Worm (Caenorhabditis elegans) whole organism, late embryonic: Measurements from ENCODE around the gene T01B7.9.

Experiments used
- C08G9.2 ChIP-seq: sonication (generic microtip); optimal IDR thresholded peaks from 2 replicates; lab custom pipeline; 2016; ENCODE audit warnings: mild to moderate bottlenecking, missing genetic modification characterization, moderate library complexity, missing compliant biosample characterization
- C38D4.7 ChIP-seq: fragments of 200-800 bp; sonication (Bioruptor generic); optimal IDR thresholded peaks from 2 replicates; lab custom pipeline; 2018; ENCODE audit warnings: mild to moderate bottlenecking, missing genetic modification characterization, moderate library complexity, missing compliant biosample characterization
- F13H6.1 ChIP-seq: sonication (generic microtip); optimal IDR thresholded peaks from 2 replicates; lab custom pipeline; 2016; ENCODE audit warnings: missing genetic modification characterization, missing compliant biosample characterization
- K02D7.2 ChIP-seq: sonication (generic microtip); optimal IDR thresholded peaks from 2 replicates; lab custom pipeline; 2017; ENCODE audit warnings: mild to moderate bottlenecking, missing genetic modification characterization, missing compliant biosample characterization
- K09A11.1 ChIP-seq: sonication (generic microtip); optimal IDR thresholded peaks from 2 replicates; lab custom pipeline; 2017; ENCODE audit warnings: antibody characterized with exemption, mild to moderate bottlenecking, missing genetic modification characterization, missing compliant biosample characterization; ENCODE audit not compliant: insufficient read depth
- T23F11.4 ChIP-seq: fragments of 200-800 bp; sonication (Bioruptor generic); optimal IDR thresholded peaks from 2 replicates; lab custom pipeline; 2018; ENCODE audit warnings: mild to moderate bottlenecking, missing genetic modification characterization, missing compliant biosample characterization
- Y22D7AL.16 ChIP-seq: sonication (generic microtip); optimal IDR thresholded peaks from 2 replicates; lab custom pipeline; 2016; ENCODE audit warnings: missing genetic modification characterization, missing compliant biosample characterization
- ahr-1 ChIP-seq: sonication (generic microtip); optimal IDR thresholded peaks from 2 replicates; lab custom pipeline; 2016; ENCODE audit warnings: missing genetic modification characterization, missing compliant biosample characterization
- ama-1 ChIP-seq: fragments of 150-350 bp; optimal IDR thresholded peaks from 2 replicates; lab custom pipeline; 2014
- ceh-14 ChIP-seq: sonication (generic microtip); optimal IDR thresholded peaks from 2 replicates; lab custom pipeline; 2016; ENCODE audit warnings: missing genotype, missing genetic modification characterization, missing compliant biosample characterization
- ceh-18 ChIP-seq: sonication (generic microtip); optimal IDR thresholded peaks from 2 replicates; lab custom pipeline; 2016; ENCODE audit warnings: missing genetic modification characterization, missing compliant biosample characterization
- ceh-19 ChIP-seq: fragments of 200-800 bp; sonication (Bioruptor generic); optimal IDR thresholded peaks from 2 replicates; lab custom pipeline; 2018; ENCODE audit warnings: mild to moderate bottlenecking, missing genetic modification characterization, missing compliant biosample characterization
- ceh-2 ChIP-seq: sonication (generic microtip); optimal IDR thresholded peaks from 2 replicates; lab custom pipeline; 2016; ENCODE audit warnings: missing genotype, missing genetic modification characterization, missing compliant biosample characterization
- ceh-22 ChIP-seq: sonication (generic microtip); optimal IDR thresholded peaks from 2 replicates; lab custom pipeline; 2017; ENCODE audit warnings: missing biosample characterization, missing genetic modification characterization
- ceh-24 ChIP-seq: sonication (generic microtip); optimal IDR thresholded peaks from 2 replicates; lab custom pipeline; 2016; ENCODE audit warnings: mild to moderate bottlenecking, missing genetic modification characterization, missing compliant biosample characterization
- ceh-30 ChIP-seq: fragments of 150-350 bp; optimal IDR thresholded peaks from 2 replicates; lab custom pipeline; 2014; ENCODE audit warnings: missing biosample characterization, missing genetic modification characterization
- ceh-31 ChIP-seq: sonication (generic microtip); optimal IDR thresholded peaks from 2 replicates; lab custom pipeline; 2016; ENCODE audit warnings: missing genetic modification characterization, missing compliant biosample characterization
- ceh-34 ChIP-seq: sonication (generic microtip); optimal IDR thresholded peaks from 2 replicates; lab custom pipeline; 2016; ENCODE audit warnings: mild to moderate bottlenecking, missing genetic modification characterization, missing compliant biosample characterization
- ceh-48 ChIP-seq: sonication (generic microtip); optimal IDR thresholded peaks from 2 replicates; lab custom pipeline; 2016; ENCODE audit warnings: missing genetic modification characterization, inconsistent platforms, missing compliant biosample characterization
- ceh-6 ChIP-seq: fragments of 200-800 bp; sonication (Bioruptor generic); optimal IDR thresholded peaks from 2 replicates; lab custom pipeline; 2018; ENCODE audit warnings: mild to moderate bottlenecking, missing genetic modification characterization, missing compliant biosample characterization
- ceh-9 ChIP-seq: sonication (generic microtip); optimal IDR thresholded peaks from 2 replicates; lab custom pipeline; 2016; ENCODE audit warnings: mild to moderate bottlenecking, missing genetic modification characterization, inconsistent platforms, missing compliant biosample characterization
- che-1 ChIP-seq: sonication (generic microtip); optimal IDR thresholded peaks from 2 replicates; lab custom pipeline; 2016; ENCODE audit warnings: mild to moderate bottlenecking, missing genetic modification characterization, missing compliant biosample characterization
- dmd-4 ChIP-seq: sonication (generic microtip); optimal IDR thresholded peaks from 2 replicates; lab custom pipeline; 2016; ENCODE audit warnings: borderline replicate concordance, missing genetic modification characterization, missing compliant biosample characterization
- dve-1 ChIP-seq: sonication (generic microtip); optimal IDR thresholded peaks from 2 replicates; lab custom pipeline; 2017; ENCODE audit warnings: antibody characterized with exemption, mild to moderate bottlenecking, missing genetic modification characterization, missing compliant biosample characterization
- elt-2 ChIP-seq: sonication (generic microtip); optimal IDR thresholded peaks from 2 replicates; lab custom pipeline; 2016; ENCODE audit warnings: missing genetic modification reagents, missing genetic modification characterization, missing compliant biosample characterization
- elt-4 ChIP-seq: sonication (generic microtip); optimal IDR thresholded peaks from 2 replicates; lab custom pipeline; 2016; ENCODE audit warnings: missing genetic modification characterization, missing compliant biosample characterization
- ets-4 ChIP-seq: sonication (generic microtip); optimal IDR thresholded peaks from 2 replicates; lab custom pipeline; 2016; ENCODE audit warnings: missing genetic modification characterization, missing compliant biosample characterization
- eyg-1 ChIP-seq: sonication (generic microtip); optimal IDR thresholded peaks from 2 replicates; lab custom pipeline; 2016; ENCODE audit warnings: missing genotype, missing genetic modification characterization, missing compliant biosample characterization
- fkh-10 ChIP-seq: fragments of 150-350 bp; optimal IDR thresholded peaks from 2 replicates; lab custom pipeline; 2014; ENCODE audit warnings: missing biosample characterization, missing genetic modification reagents, missing genetic modification characterization
- gmeb-2 ChIP-seq: sonication (generic microtip); optimal IDR thresholded peaks from 2 replicates; lab custom pipeline; 2016; ENCODE audit warnings: missing genetic modification characterization, inconsistent platforms, missing compliant biosample characterization
- hlh-15 ChIP-seq: sonication (generic microtip); optimal IDR thresholded peaks from 2 replicates; lab custom pipeline; 2016; ENCODE audit warnings: missing genetic modification characterization, missing compliant biosample characterization
- hlh-30 ChIP-seq: sonication (generic microtip); optimal IDR thresholded peaks from 2 replicates; lab custom pipeline; 2017; ENCODE audit warnings: antibody characterized with exemption, missing genetic modification characterization, missing compliant biosample characterization; ENCODE audit not compliant: insufficient read depth
- hlh-6 ChIP-seq: sonication (generic microtip); optimal IDR thresholded peaks from 2 replicates; lab custom pipeline; 2016; ENCODE audit warnings: missing genotype, missing genetic modification characterization, missing compliant biosample characterization
- hlh-8 ChIP-seq: sonication (generic microtip); optimal IDR thresholded peaks from 2 replicates; lab custom pipeline; 2016; ENCODE audit warnings: missing genotype, missing genetic modification characterization, missing compliant biosample characterization
- lin-11 ChIP-seq: fragments of 200-800 bp; sonication (Bioruptor generic); optimal IDR thresholded peaks from 2 replicates; lab custom pipeline; 2018; ENCODE audit warnings: mild to moderate bottlenecking, missing genetic modification characterization, missing compliant biosample characterization
- nhr-232 ChIP-seq: sonication (generic microtip); optimal IDR thresholded peaks from 2 replicates; lab custom pipeline; 2016; ENCODE audit warnings: missing genetic modification characterization, missing compliant biosample characterization
- odd-2 ChIP-seq: sonication (generic microtip); optimal IDR thresholded peaks from 2 replicates; lab custom pipeline; 2017; ENCODE audit warnings: antibody characterized with exemption, mild to moderate bottlenecking, missing genetic modification characterization, missing compliant biosample characterization
- pag-3 ChIP-seq: sonication (generic microtip); optimal IDR thresholded peaks from 2 replicates; lab custom pipeline; 2016; ENCODE audit warnings: missing compliant biosample characterization, missing genetic modification characterization, borderline replicate concordance
- pax-1 ChIP-seq: fragments of 150-350 bp; optimal IDR thresholded peaks from 2 replicates; lab custom pipeline; 2014; ENCODE audit warnings: missing biosample characterization, missing genetic modification characterization
- pha-2 ChIP-seq: sonication (generic microtip); optimal IDR thresholded peaks from 2 replicates; lab custom pipeline; 2017; ENCODE audit warnings: mild to moderate bottlenecking, missing genetic modification characterization, missing compliant biosample characterization
- pha-4 ChIP-seq: fragments of 150-350 bp; optimal IDR thresholded peaks from 2 replicates; lab custom pipeline; 2018; ENCODE audit warnings: missing biosample characterization, missing genetic modification reagents, missing genetic modification characterization
- pqm-1 ChIP-seq: sonication (generic microtip); optimal IDR thresholded peaks from 2 replicates; lab custom pipeline; 2016; ENCODE audit warnings: missing genetic modification characterization, missing compliant biosample characterization
- ref-2 ChIP-seq: sonication (generic microtip); optimal IDR thresholded peaks from 2 replicates; lab custom pipeline; 2016; ENCODE audit warnings: missing genetic modification characterization, missing compliant biosample characterization
- rnt-1 ChIP-seq: sonication (generic microtip); optimal IDR thresholded peaks from 2 replicates; lab custom pipeline; 2016; ENCODE audit warnings: missing genetic modification characterization, missing compliant biosample characterization
- sdc-2 ChIP-seq: sonication (generic microtip); optimal IDR thresholded peaks from 2 replicates; lab custom pipeline; 2016; ENCODE audit warnings: missing genotype, missing genetic modification characterization, missing compliant biosample characterization
- sox-2 ChIP-seq: fragments of 200-800 bp; sonication (Bioruptor generic); IDR thresholded peaks from 2 replicates; pipeline ENCODE4 v1.3.6; 2022; ENCODE audit warnings: missing genetic modification reagents, missing genetic modification characterization, missing compliant biosample characterization
- sox-4 ChIP-seq: sonication (generic microtip); optimal IDR thresholded peaks from 2 replicates; lab custom pipeline; 2017; ENCODE audit warnings: mild to moderate bottlenecking, missing genetic modification characterization, inconsistent platforms, missing compliant biosample characterization
- syd-9 ChIP-seq: sonication (generic microtip); optimal IDR thresholded peaks from 2 replicates; lab custom pipeline; 2016; ENCODE audit warnings: mild to moderate bottlenecking, missing genetic modification characterization, moderate library complexity, missing compliant biosample characterization
- tbx-2 ChIP-seq: sonication (generic microtip); optimal IDR thresholded peaks from 2 replicates; lab custom pipeline; 2016; ENCODE audit warnings: missing genetic modification characterization, missing compliant biosample characterization
- tbx-7 ChIP-seq: sonication (generic microtip); optimal IDR thresholded peaks from 2 replicates; lab custom pipeline; 2016; ENCODE audit warnings: missing genotype, missing genetic modification characterization, missing compliant biosample characterization
- ttx-3 ChIP-seq: sonication (generic microtip); optimal IDR thresholded peaks from 2 replicates; lab custom pipeline; 2016; ENCODE audit warnings: missing genetic modification reagents, missing genetic modification characterization, missing compliant biosample characterization
- unc-42 ChIP-seq: sonication (generic microtip); optimal IDR thresholded peaks from 2 replicates; lab custom pipeline; 2016; ENCODE audit warnings: missing genotype, missing genetic modification characterization, missing compliant biosample characterization
- unc-55 ChIP-seq: sonication (generic microtip); optimal IDR thresholded peaks from 2 replicates; lab custom pipeline; 2017; ENCODE audit warnings: missing biosample characterization, missing genetic modification reagents, missing genetic modification characterization
- unc-86 ChIP-seq: sonication (generic microtip); optimal IDR thresholded peaks from 2 replicates; lab custom pipeline; 2016; ENCODE audit warnings: missing genetic modification characterization, missing compliant biosample characterization
- zip-5 ChIP-seq: sonication (generic microtip); optimal IDR thresholded peaks from 2 replicates; lab custom pipeline; 2016; ENCODE audit warnings: missing genetic modification characterization, missing compliant biosample characterization

Gene T01B7.9

DNA sequence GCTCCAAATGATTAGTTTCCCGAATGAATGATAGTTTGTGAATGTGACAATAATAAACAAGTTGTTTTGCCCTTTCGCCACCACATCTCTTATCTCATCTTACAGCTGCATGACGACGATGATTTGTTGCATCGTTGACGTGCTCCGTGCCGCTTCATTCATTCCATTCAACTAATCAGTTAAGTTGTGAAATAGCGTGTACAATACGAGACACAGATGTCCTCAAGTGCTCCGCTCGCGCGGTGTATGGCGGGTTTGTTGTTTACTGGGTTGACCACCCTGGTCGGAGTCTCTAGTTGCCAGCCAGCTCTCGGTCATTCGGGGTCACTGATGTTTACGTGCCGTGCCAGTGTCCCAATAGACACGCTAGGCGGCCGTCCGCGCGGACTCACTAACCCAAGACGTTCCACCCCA lies 21.3 kb upstream of the T01B7.9 start:
- TF ChIP-seq lin-11 (tag; lab: Kevin White, UChicago) (no peak), ama-1 (lab: Kevin White, UChicago) (no peak), fkh-10 (GFP tag; lab: Kevin White, UChicago) (no peak), tbx-7 (tag; lab: Kevin White, UChicago) (no peak), pha-2 (tag; lab: Kevin White, UChicago) (peak; percentile 43), dmd-4 (tag; lab: Kevin White, UChicago) (no peak), dve-1 (tag; lab: Kevin White, UChicago) (no peak), pag-3 (tag; lab: Kevin White, UChicago) (no peak), elt-4 (tag; lab: Kevin White, UChicago) (no peak), ceh-6 (GFP tag; lab: Kevin White, UChicago) (peak; percentile 27), ceh-18 (no peak), gmeb-2 (tag; lab: Kevin White, UChicago) (no peak), pqm-1 (no peak), ceh-24 (tag; lab: Kevin White, UChicago) (no peak), C38D4.7 (GFP tag; lab: Kevin White, UChicago) (no peak), ceh-30 (no peak), unc-42 (tag; lab: Kevin White, UChicago) (peak; percentile 60), ahr-1 (no peak), K09A11.1 (tag; lab: Kevin White, UChicago) (no peak), ceh-34 (tag; lab: Kevin White, UChicago) (peak; percentile 68), hlh-15 (tag; lab: Kevin White, UChicago) (no peak), sox-2 (no peak), hlh-8 (tag; lab: Kevin White, UChicago) (no peak), ets-4 (no peak), ttx-3 (tag; lab: Kevin White, UChicago) (no peak), ceh-22 (tag; lab: Kevin White, UChicago) (no peak), rnt-1 (tag; lab: Kevin White, UChicago) (peak; percentile 14), ceh-14 (tag; lab: Kevin White, UChicago) (no peak), ceh-9 (tag; lab: Kevin White, UChicago) (no peak), sdc-2 (tag; lab: Kevin White, UChicago) (no peak), nhr-232 (tag; lab: Kevin White, UChicago) (no peak), che-1 (tag; lab: Kevin White, UChicago) (no peak), C08G9.2 (tag; lab: Kevin White, UChicago) (no peak), K02D7.2 (tag; lab: Kevin White, UChicago) (no peak), unc-55 (GFP tag; lab: Kevin White, UChicago) (peak; percentile 50), Y22D7AL.16 (no peak), syd-9 (tag; lab: Kevin White, UChicago) (no peak), odd-2 (tag; lab: Kevin White, UChicago) (no peak), sox-4 (tag; lab: Kevin White, UChicago) (no peak), eyg-1 (no peak), T23F11.4 (GFP tag; lab: Kevin White, UChicago) (peak; percentile 34), ceh-48 (tag; lab: Kevin White, UChicago) (no peak), hlh-30 (tag; lab: Kevin White, UChicago) (no peak), pha-4 (tag; lab: Kevin White, UChicago) (no peak), zip-5 (tag; lab: Kevin White, UChicago) (no peak), ref-2 (tag; lab: Kevin White, UChicago) (peak; percentile 28), F13H6.1 (no peak), elt-2 (tag; lab: Kevin White, UChicago) (peak; percentile 33), ceh-19 (GFP tag; lab: Kevin White, UChicago) (no peak), pax-1 (tag; lab: Kevin White, UChicago) (peak; percentile 24), tbx-2 (peak; percentile 52), ceh-2 (tag; lab: Kevin White, UChicago) (peak; percentile 56), unc-86 (no peak), ceh-31 (tag; lab: Kevin White, UChicago) (no peak), hlh-6 (tag; lab: Kevin White, UChicago) (no peak)
